Fruit fly (Drosophila melanogaster) whole organism, wandering third instar larva: ENCODE data around the gene L2HGDH.

Experiments used
- Abd-B ChIP-seq: fragments of >200 bp; optimal IDR thresholded peaks from 2 replicates; lab custom pipeline; 2017; ENCODE audit warnings: missing biosample characterization, missing genetic modification characterization
- GATAd ChIP-seq: sonication (Bioruptor generic); optimal IDR thresholded peaks from 2 replicates; lab custom pipeline; 2016; ENCODE audit warnings: missing biosample characterization, missing genetic modification characterization
- Hr78 ChIP-seq: fragments of >200 bp; optimal IDR thresholded peaks from 2 replicates; lab custom pipeline; 2017; ENCODE audit warnings: missing biosample characterization, missing genetic modification characterization
- OdsH ChIP-seq: fragments of 200-800 bp; sonication (Bioruptor generic); optimal IDR thresholded peaks from 2 replicates; lab custom pipeline; 2016; ENCODE audit warnings: missing biosample characterization, mild to moderate bottlenecking, missing genetic modification characterization
- Vsx2 ChIP-seq: fragments of 200-300, 225-300 bp; sonication (Bioruptor generic); optimal IDR thresholded peaks from 2 replicates; lab custom pipeline; 2018; ENCODE audit warnings: missing biosample characterization, missing genetic modification characterization; ENCODE audit not compliant: partially characterized antibody
- dmrt93B ChIP-seq: fragments of 200-800 bp; sonication (Bioruptor generic); optimal IDR thresholded peaks from 2 replicates; lab custom pipeline; 2018; ENCODE audit warnings: missing biosample characterization, mild to moderate bottlenecking, missing genetic modification characterization
- fru ChIP-seq: fragments of 200-800 bp; sonication (Bioruptor generic); optimal IDR thresholded peaks from 3 replicates; lab custom pipeline; 2016; ENCODE audit warnings: missing biosample characterization, mild to moderate bottlenecking, missing genetic modification characterization
- jim ChIP-seq: fragments of 175-275, 200-325 bp; sonication (Bioruptor generic); optimal IDR thresholded peaks from 2 replicates; lab custom pipeline; 2016; ENCODE audit warnings: missing biosample characterization, mild to moderate bottlenecking, missing genetic modification characterization
- pan ChIP-seq: fragments of >200 bp; optimal IDR thresholded peaks from 2 replicates; lab custom pipeline; 2017
- psq ChIP-seq: fragments of 200-800 bp; sonication (Bioruptor generic); optimal IDR thresholded peaks from 3 replicates; lab custom pipeline; 2017; ENCODE audit warnings: missing biosample characterization, mild to moderate bottlenecking, missing genetic modification characterization, moderate library complexity
- sv ChIP-seq: fragments of 200-800 bp; sonication (Bioruptor generic); optimal IDR thresholded peaks from 3 replicates; lab custom pipeline; 2016; ENCODE audit warnings: missing biosample characterization, missing genetic modification characterization
- woc ChIP-seq: sonication (Bioruptor generic); optimal IDR thresholded peaks from 2 replicates; lab custom pipeline; 2016; ENCODE audit warnings: missing biosample characterization, mild to moderate bottlenecking, missing genetic modification characterization

- TF ChIP-seq jim (GFP tag; lab: Kevin White, UChicago), result no peak
- peak; percentile 57 for TF ChIP-seq woc (GFP tag; lab: Kevin White, UChicago)
- peak; percentile 48 for TF ChIP-seq sv
- TF ChIP-seq Abd-B (GFP tag; lab: Kevin White, UChicago), result no peak
- no peak for TF ChIP-seq dmrt93B (GFP tag; lab: Kevin White, UChicago)
- TF ChIP-seq Hr78, result no peak
- no peak for TF ChIP-seq pan (lab: Kevin White, UChicago)
- peak; percentile 64 for TF ChIP-seq GATAd (GFP tag; lab: Kevin White, UChicago)
- TF ChIP-seq Vsx2, result no peak
- TF ChIP-seq psq (GFP tag; lab: Kevin White, UChicago), result peak; percentile 57
- peak; percentile 78 for TF ChIP-seq OdsH (GFP tag; lab: Kevin White, UChicago)
- TF ChIP-seq fru (GFP tag; lab: Kevin White, UChicago), result peak; percentile 79
Measured at dm6 chr2L:18974063-18974779, at the start of gene L2HGDH, which contains the start of gene CG10431.
